Fruit fly (Drosophila melanogaster) whole organism, embryonic: Measurements from ENCODE around the gene Taf8.

Source experiments
- ATbp ChIP-seq: fragments of 200-800 bp; sonication (Bioruptor generic); optimal IDR thresholded peaks from 2 replicates; lab custom pipeline; 2017; ENCODE audit warnings: missing biosample characterization, mild to moderate bottlenecking, missing genetic modification characterization, missing genetic modification reagents
- Asciz ChIP-seq: fragments of 200-800 bp; sonication (Bioruptor generic); optimal IDR thresholded peaks from 2 replicates; lab custom pipeline; 2017; ENCODE audit warnings: missing biosample characterization, mild to moderate bottlenecking, missing genetic modification characterization, missing genetic modification reagents
- CG11093 ChIP-seq: fragments of 200-800 bp; sonication (Bioruptor generic); IDR thresholded peaks from 3 replicates; pipeline ENCODE4 v1.3.6; 2022; ENCODE audit warnings: missing biosample characterization, missing genetic modification characterization
- CG11560 ChIP-seq: fragments of 200-800 bp; sonication (Bioruptor generic); IDR thresholded peaks from 3 replicates; pipeline ENCODE4 v1.3.6; 2022; ENCODE audit warnings: missing biosample characterization, missing genetic modification characterization
- CG12769 ChIP-seq: fragments of 200-800 bp; sonication (Bioruptor generic); optimal IDR thresholded peaks from 2 replicates; lab custom pipeline; 2019; ENCODE audit warnings: missing biosample characterization, mild to moderate bottlenecking, missing genetic modification characterization, moderate library complexity
- CG2678 ChIP-seq: fragments of 200-800 bp; sonication (Bioruptor generic); optimal IDR thresholded peaks from 3 replicates; lab custom pipeline; 2019; ENCODE audit warnings: missing biosample characterization, mild to moderate bottlenecking, missing genetic modification characterization, moderate library complexity
- CG30431 ChIP-seq: fragments of 200-800 bp; sonication (Bioruptor generic); optimal IDR thresholded peaks from 2 replicates; lab custom pipeline; 2017; ENCODE audit warnings: missing biosample characterization, missing genetic modification characterization
- CG3065 ChIP-seq: fragments of 200-800 bp; sonication (Bioruptor generic); optimal IDR thresholded peaks from 2 replicates; lab custom pipeline; 2016; ENCODE audit warnings: missing biosample characterization, missing genetic modification characterization
- CG32767 ChIP-seq: fragments of 200-800 bp; sonication (Bioruptor generic); IDR thresholded peaks from 2 replicates; pipeline ENCODE4 v1.3.6; 2022; ENCODE audit warnings: missing biosample characterization, missing genetic modification characterization
- CG3281 ChIP-seq: fragments of 200-800 bp; sonication (Bioruptor generic); optimal IDR thresholded peaks from 3 replicates; lab custom pipeline; 2017; ENCODE audit warnings: missing biosample characterization, mild to moderate bottlenecking, missing genetic modification characterization
- CG33213 ChIP-seq: fragments of 200-800 bp; sonication (Bioruptor generic); optimal IDR thresholded peaks from 3 replicates; lab custom pipeline; 2016; ENCODE audit warnings: missing biosample characterization, missing genetic modification characterization
- CG3838 ChIP-seq: fragments of 200-800 bp; sonication (Bioruptor generic); optimal IDR thresholded peaks from 3 replicates; lab custom pipeline; 2016; ENCODE audit warnings: missing biosample characterization, missing genetic modification characterization
- CG4820 ChIP-seq: fragments of 200-800 bp; sonication (Bioruptor generic); optimal IDR thresholded peaks from 3 replicates; lab custom pipeline; 2016; ENCODE audit warnings: missing biosample characterization, missing genetic modification characterization
- CG4854 ChIP-seq: fragments of 200-800 bp; sonication (Bioruptor generic); optimal IDR thresholded peaks from 2 replicates; lab custom pipeline; 2016; ENCODE audit warnings: missing biosample characterization, missing genetic modification characterization, inconsistent platforms
- CG6765 ChIP-seq: fragments of 200-800 bp; sonication (Bioruptor generic); optimal IDR thresholded peaks from 3 replicates; lab custom pipeline; 2017; ENCODE audit warnings: missing biosample characterization, mild to moderate bottlenecking, missing genetic modification characterization
- CG9609 ChIP-seq: fragments of 200-800 bp; sonication (Bioruptor generic); optimal IDR thresholded peaks from 3 replicates; lab custom pipeline; 2016; ENCODE audit warnings: missing biosample characterization, missing genetic modification characterization
- CG9727 ChIP-seq: fragments of 200-800 bp; sonication (Bioruptor generic); optimal IDR thresholded peaks from 3 replicates; lab custom pipeline; 2017; ENCODE audit warnings: missing biosample characterization, mild to moderate bottlenecking, missing genetic modification characterization
- CkIIα-i1 ChIP-seq: fragments of 200-800 bp; sonication (Bioruptor generic); IDR thresholded peaks from 2 replicates; pipeline ENCODE4 v1.3.6; 2022; ENCODE audit warnings: missing biosample characterization, missing genetic modification characterization
- CrebB ChIP-seq: fragments of 200-800 bp; sonication (Bioruptor generic); optimal IDR thresholded peaks from 3 replicates; lab custom pipeline; 2018; ENCODE audit warnings: missing biosample characterization, mild to moderate bottlenecking, missing genetic modification characterization
- Drgx ChIP-seq: fragments of 200-800 bp; sonication (Bioruptor generic); IDR thresholded peaks from 2 replicates; pipeline ENCODE4 v1.3.6; 2022; ENCODE audit warnings: missing biosample characterization, missing genetic modification characterization
- Ets65A ChIP-seq: fragments of 200-800 bp; sonication (Bioruptor generic); peaks from one replicate; lab custom pipeline; 2016; ENCODE audit warnings: missing biosample characterization, missing genetic modification characterization
- Mes4 ChIP-seq: fragments of 200-800 bp; sonication (Bioruptor generic); optimal IDR thresholded peaks from 2 replicates; lab custom pipeline; 2016; ENCODE audit warnings: missing biosample characterization, missing genetic modification characterization
- Myb ChIP-seq: fragments of 200-800 bp; sonication (Bioruptor generic); optimal IDR thresholded peaks from 2 replicates; lab custom pipeline; 2016; ENCODE audit warnings: missing biosample characterization, missing genetic modification characterization
- NC2α ChIP-seq: fragments of 200-800 bp; sonication (Bioruptor generic); optimal IDR thresholded peaks from 2 replicates; lab custom pipeline; 2016; ENCODE audit warnings: missing biosample characterization, missing genetic modification characterization
- Optix ChIP-seq: fragments of 200-800 bp; sonication (Bioruptor generic); IDR thresholded peaks from 3 replicates; pipeline ENCODE4 v1.3.6; 2022; ENCODE audit warnings: missing biosample characterization, missing genetic modification characterization
- Sox102F ChIP-seq: fragments of 200-800 bp; sonication (Bioruptor generic); optimal IDR thresholded peaks from 2 replicates; lab custom pipeline; 2018; ENCODE audit warnings: missing biosample characterization, mild to moderate bottlenecking, missing genetic modification characterization, moderate library complexity
- ash1 ChIP-seq: fragments of 200-800 bp; sonication (Bioruptor generic); optimal IDR thresholded peaks from 2 replicates; lab custom pipeline; 2018; ENCODE audit warnings: missing biosample characterization, mild to moderate bottlenecking, missing genetic modification characterization
- ci ChIP-seq: fragments of 200-800 bp; sonication (Bioruptor generic); IDR thresholded peaks from 3 replicates; pipeline ENCODE4 v1.3.6; 2022; ENCODE audit warnings: missing biosample characterization, missing genetic modification characterization
- dan ChIP-seq: fragments of 200-800 bp; sonication (Bioruptor generic); IDR thresholded peaks from 2 replicates; pipeline ENCODE4 v1.3.6; 2022; ENCODE audit warnings: missing biosample characterization, missing genetic modification characterization
- dati ChIP-seq: fragments of 200-800 bp; sonication (Bioruptor generic); IDR thresholded peaks from 2 replicates; pipeline ENCODE4 v1.3.6; 2022; ENCODE audit warnings: missing biosample characterization, missing genetic modification characterization
- fd3F ChIP-seq: fragments of 200-800 bp; sonication (Bioruptor generic); optimal IDR thresholded peaks from 2 replicates; lab custom pipeline; 2018; ENCODE audit warnings: missing biosample characterization, mild to moderate bottlenecking, missing genetic modification characterization, moderate library complexity
- grau ChIP-seq: fragments of 200-800 bp; optimal IDR thresholded peaks from 3 replicates; lab custom pipeline; 2019; ENCODE audit warnings: missing biosample characterization, mild to moderate bottlenecking, missing genetic modification characterization, moderate library complexity
- grn ChIP-seq: fragments of 200-800 bp; sonication (Bioruptor generic); optimal IDR thresholded peaks from 3 replicates; lab custom pipeline; 2017; ENCODE audit warnings: missing biosample characterization, missing genetic modification characterization
- her ChIP-seq: fragments of 200-800 bp; sonication (Bioruptor generic); optimal IDR thresholded peaks from 2 replicates; lab custom pipeline; 2016; ENCODE audit warnings: missing biosample characterization, missing genetic modification characterization
- ind ChIP-seq: fragments of 200-800 bp; sonication (Bioruptor generic); optimal IDR thresholded peaks from 3 replicates; lab custom pipeline; 2016; ENCODE audit warnings: missing biosample characterization, missing genetic modification characterization
- ken ChIP-seq: fragments of 200-800 bp; sonication (Bioruptor generic); IDR thresholded peaks from 3 replicates; pipeline ENCODE4 v1.3.6; 2022; ENCODE audit warnings: missing biosample characterization, missing genetic modification characterization
- lmd ChIP-seq: fragments of 200-800 bp; sonication (Bioruptor generic); IDR thresholded peaks from 2 replicates; pipeline ENCODE4 v1.3.6; 2022; ENCODE audit warnings: missing biosample characterization, missing genetic modification characterization
- prd ChIP-seq, 3 experiments: fragments of >200 bp in 2 of 3; fragments of 200-800 bp in 1 of 3; sonication (Bioruptor generic) in 1 of 3; optimal IDR thresholded peaks in 2 of 3; IDR thresholded peaks in 1 of 3; 2 replicates in 2 of 3; 3 replicates in 1 of 3; pipeline versions ENCODE4 v1.3.6 to Lab custom; 2017 to 2022; ENCODE audit warnings: missing biosample characterization in 1 of 3, missing genetic modification characterization in 1 of 3
- row ChIP-seq: fragments of 200-800 bp; sonication (Bioruptor generic); IDR thresholded peaks from 3 replicates; pipeline ENCODE4 v1.3.6; 2022; ENCODE audit warnings: missing biosample characterization, missing genetic modification characterization
- salm ChIP-seq: fragments of 200-800 bp; sonication (Bioruptor generic); optimal IDR thresholded peaks from 2 replicates; lab custom pipeline; 2018; ENCODE audit warnings: missing biosample characterization, mild to moderate bottlenecking, missing genetic modification characterization
- sens ChIP-seq: fragments of 200-800 bp; sonication (Bioruptor generic); peaks from one replicate; lab custom pipeline; 2016; ENCODE audit warnings: missing biosample characterization, missing genetic modification characterization
- sisA ChIP-seq: fragments of 200-800 bp; sonication (Bioruptor generic); IDR thresholded peaks from 2 replicates; pipeline ENCODE4 v1.3.6; 2022; ENCODE audit warnings: missing biosample characterization, missing genetic modification characterization
- slbo ChIP-seq: fragments of 200-800 bp; sonication (Bioruptor generic); IDR thresholded peaks from 2 replicates; pipeline ENCODE4 v1.3.6; 2022; ENCODE audit warnings: missing biosample characterization, missing genetic modification characterization
- so ChIP-seq: fragments of 200-800 bp; sonication (Bioruptor generic); IDR thresholded peaks from 3 replicates; pipeline ENCODE4 v1.3.6; 2022; ENCODE audit warnings: missing biosample characterization, missing genetic modification characterization
- tap ChIP-seq: fragments of 200-800 bp; optimal IDR thresholded peaks from 3 replicates; lab custom pipeline; 2019; ENCODE audit warnings: missing biosample characterization, mild to moderate bottlenecking, missing genetic modification characterization, moderate library complexity
- tup ChIP-seq: fragments of 200-800 bp; sonication (Bioruptor generic); optimal IDR thresholded peaks from 2 replicates; lab custom pipeline; 2016; ENCODE audit warnings: missing biosample characterization, mild to moderate bottlenecking, missing genetic modification characterization, moderate library complexity

Taf8 gene

DNA sequence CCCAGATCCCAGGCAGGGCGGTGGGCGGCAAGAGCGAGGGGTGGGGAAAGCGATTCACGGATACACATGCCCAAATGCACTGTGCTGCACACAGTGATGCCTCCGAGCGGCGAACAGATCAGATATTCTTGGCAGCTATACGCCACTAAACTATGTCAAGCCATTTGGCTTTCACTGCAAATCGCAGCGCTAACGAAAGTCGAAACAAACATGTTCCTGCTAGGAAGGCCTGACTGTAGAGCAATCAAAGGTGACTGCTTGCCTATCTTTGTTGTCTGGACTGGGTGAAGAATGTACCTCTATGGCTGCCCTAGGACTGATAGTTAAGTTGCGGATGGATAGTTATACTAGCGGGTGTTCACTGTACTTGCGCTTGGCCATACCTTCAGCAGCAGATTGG lies 34.3 kb downstream of the Taf8 start (continued):
- TF ChIP-seq Optix (no peak), dati (no peak), ind (GFP tag; lab: Kevin White, UChicago) (peak; percentile 2), Drgx (peak; percentile 64), tap (tag; lab: Kevin White, UChicago) (no peak), fd3F (GFP tag; lab: Kevin White, UChicago) (no peak), CG11560 (tag; lab: Robert Waterston, UW) (peak; percentile 30; the same call in 1 of the 3 replicates), CG4820 (GFP tag; lab: Kevin White, UChicago) (no peak), ash1 (GFP tag; lab: Kevin White, UChicago) (no peak), lmd (GFP tag; lab: Robert Waterston, UW) (peak; percentile 21; the same call in 1 of the 2 replicates), prd (optimal IDR thresholded peaks at IDR 0.05; lab: Kevin White, UChicago) (no peak), prd (GFP tag; IDR thresholded peaks at IDR 0.05; lab: Robert Waterston, UW) (peak; percentile 34; the same call in 1 of the 3 replicates), grn (GFP tag; lab: Kevin White, UChicago) (no peak), ci (0 out of 3 replicates have a peak, but pooled peaks have one; percentile 46), CG3281 (GFP tag; lab: Kevin White, UChicago) (no peak), sens (GFP tag; lab: Kevin White, UChicago) (peak; percentile 37), CG6765 (GFP tag; lab: Kevin White, UChicago) (no peak), grau (tag; lab: Kevin White, UChicago) (peak; percentile 74), CG4854 (no peak), CG9727 (no peak), CG9609 (peak; percentile 11), CG11093 (peak; percentile 27; the same call in 1 of the 3 replicates), tup (GFP tag; lab: Kevin White, UChicago) (no peak), CkIIα-i1 (GFP tag; lab: Robert Waterston, UW) (no peak), CG32767 (0 out of 2 replicates have a peak, but pooled peaks have one; percentile 21), so (GFP tag; lab: Robert Waterston, UW) (0 out of 3 replicates have a peak, but pooled peaks have one; percentile 12), row (GFP tag; lab: Robert Waterston, UW) (peak; percentile 44; the same call in 2 of the 3 replicates), sisA (GFP tag; lab: Robert Waterston, UW) (0 out of 2 replicates have a peak, but pooled peaks have one; percentile 31), CG33213 (GFP tag; lab: Kevin White, UChicago) (no peak), Myb (GFP tag; lab: Kevin White, UChicago) (peak; percentile 7), CG2678 (tag; lab: Kevin White, UChicago) (no peak), ken (GFP tag; lab: Robert Waterston, UW) (0 out of 3 replicates have a peak, but pooled peaks have one; percentile 29), CrebB (tag; lab: Kevin White, UChicago) (no peak), CG30431 (GFP tag; lab: Kevin White, UChicago) (no peak), slbo (GFP tag; lab: Robert Waterston, UW) (peak; percentile 34), CG3838 (GFP tag; lab: Kevin White, UChicago) (no peak), Ets65A (GFP tag; lab: Kevin White, UChicago) (peak; percentile 62), dan (GFP tag; lab: Robert Waterston, UW) (no peak), CG12769 (tag; lab: Kevin White, UChicago) (no peak), ATbp (GFP tag; lab: Kevin White, UChicago) (no peak), Mes4 (GFP tag; lab: Kevin White, UChicago) (no peak), salm (no peak), CG3065 (GFP tag; lab: Kevin White, UChicago) (no peak), NC2α (GFP tag; lab: Kevin White, UChicago) (no peak), Sox102F (peak; percentile 26), her (no peak), Asciz (no peak)
